Fruit fly (Drosophila melanogaster) whole organism, prepupa: Measurements from ENCODE around the gene CG13023.
A peak's percentile ranks its signal among the peaks of the same experiment; 100 is the strongest.

ENCODE experiments used
- Blimp-1 ChIP-seq: fragments of 200-800 bp; sonication (Bioruptor generic); optimal IDR thresholded peaks from 3 replicates; lab custom pipeline; 2017; ENCODE audit warnings: missing biosample characterization, missing genetic modification characterization, mild to moderate bottlenecking, moderate library complexity, missing genetic modification reagents
- CG10669 ChIP-seq: fragments of 200-800 bp; sonication (Bioruptor generic); optimal IDR thresholded peaks from 3 replicates; lab custom pipeline; 2018; ENCODE audit warnings: missing biosample characterization, mild to moderate bottlenecking, missing genetic modification characterization, moderate library complexity
- CG11294 ChIP-seq: fragments of 200-800 bp; sonication (Bioruptor generic); IDR thresholded peaks from 2 replicates; pipeline ENCODE4 v1.3.6; 2022; ENCODE audit warnings: missing biosample characterization, missing genetic modification characterization
- CG11762 ChIP-seq: fragments of 200-800 bp; sonication (Bioruptor generic); optimal IDR thresholded peaks from 3 replicates; lab custom pipeline; 2016; ENCODE audit warnings: missing biosample characterization, missing genetic modification characterization; ENCODE audit not compliant: insufficient read depth
- CG15336 ChIP-seq: fragments of 200-800 bp; sonication (Bioruptor generic); IDR thresholded peaks from 2 replicates; pipeline ENCODE4 v1.3.6; 2022; ENCODE audit warnings: missing biosample characterization, missing genetic modification characterization
- CG1621 ChIP-seq: fragments of 200-800 bp; sonication (Bioruptor generic); optimal IDR thresholded peaks from 3 replicates; lab custom pipeline; 2018; ENCODE audit warnings: missing biosample characterization, mild to moderate bottlenecking, missing genetic modification characterization
- CG16779 ChIP-seq: fragments of 200-800 bp; sonication (Bioruptor generic); optimal IDR thresholded peaks from 3 replicates; lab custom pipeline; 2017; ENCODE audit warnings: missing biosample characterization, mild to moderate bottlenecking, missing genetic modification characterization
- CG3032 ChIP-seq: fragments of 200-800 bp; optimal IDR thresholded peaks from 2 replicates; lab custom pipeline; 2019; ENCODE audit warnings: missing biosample characterization, mild to moderate bottlenecking, missing genetic modification characterization, moderate library complexity
- CG32006 ChIP-seq: fragments of 200-800 bp; sonication (Bioruptor generic); optimal IDR thresholded peaks from 3 replicates; lab custom pipeline; 2017; ENCODE audit warnings: missing biosample characterization, mild to moderate bottlenecking, missing genetic modification characterization
- CG3919 ChIP-seq: fragments of 200-800 bp; sonication (Bioruptor generic); optimal IDR thresholded peaks from 3 replicates; lab custom pipeline; 2016; ENCODE audit warnings: missing biosample characterization, missing genetic modification characterization
- CG6163 ChIP-seq: fragments of 200-800 bp; sonication (Bioruptor generic); IDR thresholded peaks from 3 replicates; pipeline ENCODE4 v1.3.6; 2022; ENCODE audit warnings: missing biosample characterization, missing genetic modification characterization
- CG6276 ChIP-seq: fragments of 200-800 bp; sonication (Bioruptor generic); optimal IDR thresholded peaks from 2 replicates; lab custom pipeline; 2017; ENCODE audit warnings: missing biosample characterization, mild to moderate bottlenecking, missing genetic modification characterization
- CG6808 ChIP-seq: fragments of 200-800 bp; sonication (Bioruptor generic); optimal IDR thresholded peaks from 3 replicates; lab custom pipeline; 2017; ENCODE audit warnings: missing biosample characterization, missing genetic modification characterization, mild to moderate bottlenecking, moderate library complexity, missing genetic modification reagents
- CG6854 ChIP-seq: fragments of 200-800 bp; sonication (Bioruptor generic); optimal IDR thresholded peaks from 2 replicates; lab custom pipeline; 2017; ENCODE audit warnings: missing biosample characterization, mild to moderate bottlenecking, missing genetic modification characterization
- CG7368 ChIP-seq: fragments of 200-800 bp; sonication (Bioruptor generic); optimal IDR thresholded peaks from 3 replicates; lab custom pipeline; 2016; ENCODE audit warnings: missing biosample characterization, missing genetic modification characterization
- CG8119 ChIP-seq: fragments of 200-800 bp; sonication (Bioruptor generic); IDR thresholded peaks from 3 replicates; pipeline ENCODE4 v1.3.6; 2022; ENCODE audit warnings: missing biosample characterization, missing genetic modification characterization
- CG9139 ChIP-seq: fragments of 200-800 bp; sonication (Bioruptor generic); optimal IDR thresholded peaks from 3 replicates; lab custom pipeline; 2017; ENCODE audit warnings: missing biosample characterization, mild to moderate bottlenecking, missing genetic modification characterization
- Eip75B ChIP-seq: fragments of 200-800 bp; sonication (Bioruptor generic); optimal IDR thresholded peaks from 3 replicates; lab custom pipeline; 2016; ENCODE audit warnings: missing biosample characterization, missing genetic modification characterization
- Eip78C ChIP-seq: fragments of 200-800 bp; sonication (Bioruptor generic); peaks from one replicate; lab custom pipeline; 2016; ENCODE audit warnings: missing biosample characterization, missing genetic modification characterization
- Eip93F ChIP-seq: fragments of 200-800 bp; sonication (Bioruptor generic); optimal IDR thresholded peaks from 2 replicates; lab custom pipeline; 2016; ENCODE audit warnings: missing biosample characterization, mild to moderate bottlenecking, missing genetic modification characterization
- Ets21C ChIP-seq: fragments of 200-800 bp; sonication (Bioruptor generic); optimal IDR thresholded peaks from 3 replicates; lab custom pipeline; 2016; ENCODE audit warnings: missing biosample characterization, missing genetic modification characterization
- Ets96B ChIP-seq: fragments of 200-800 bp; optimal IDR thresholded peaks from 2 replicates; lab custom pipeline; 2019; ENCODE audit warnings: missing biosample characterization, mild to moderate bottlenecking, missing genetic modification characterization, moderate library complexity
- Gug ChIP-seq: fragments of 200-800 bp; sonication (Bioruptor generic); IDR thresholded peaks from 2 replicates; pipeline ENCODE4 v1.3.6; 2022; ENCODE audit warnings: missing biosample characterization, missing genetic modification characterization
- Hr38 ChIP-seq: sonication (Bioruptor generic); optimal IDR thresholded peaks from 2 replicates; lab custom pipeline; 2016; ENCODE audit warnings: missing biosample characterization, missing genetic modification characterization
- Hr39 ChIP-seq: fragments of 200-800 bp; sonication (Bioruptor generic); optimal IDR thresholded peaks from 2 replicates; lab custom pipeline; 2016; ENCODE audit warnings: missing biosample characterization, missing genetic modification characterization
- Hr4 ChIP-seq: fragments of 200-800 bp; sonication (Bioruptor generic); optimal IDR thresholded peaks from 3 replicates; lab custom pipeline; 2016; ENCODE audit warnings: missing biosample characterization, missing genetic modification characterization
- Lpt ChIP-seq: fragments of 200-800 bp; sonication (Bioruptor generic); optimal IDR thresholded peaks from 3 replicates; lab custom pipeline; 2016; ENCODE audit warnings: missing biosample characterization, missing genetic modification characterization
- Met ChIP-seq: fragments of 200-800 bp; sonication (Bioruptor generic); optimal IDR thresholded peaks from 3 replicates; lab custom pipeline; 2016; ENCODE audit warnings: missing biosample characterization, missing genetic modification characterization
- Smox ChIP-seq: fragments of 200-800 bp; sonication (Bioruptor generic); optimal IDR thresholded peaks from 3 replicates; lab custom pipeline; 2016; ENCODE audit warnings: missing biosample characterization, missing genetic modification characterization
- Sox102F ChIP-seq: fragments of 200-800 bp; sonication (Bioruptor generic); optimal IDR thresholded peaks from 2 replicates; lab custom pipeline; 2016; ENCODE audit warnings: missing biosample characterization, mild to moderate bottlenecking, missing genetic modification characterization
- Sox15 ChIP-seq: fragments of 200-800 bp; sonication (Bioruptor generic); optimal IDR thresholded peaks from 3 replicates; lab custom pipeline; 2016; ENCODE audit warnings: missing biosample characterization, missing genetic modification characterization
- achi ChIP-seq: fragments of 200-800 bp; sonication (Bioruptor generic); optimal IDR thresholded peaks from 3 replicates; lab custom pipeline; 2016; ENCODE audit warnings: missing biosample characterization, missing genetic modification characterization
- acj6 ChIP-seq: fragments of 200-800 bp; sonication (Bioruptor generic); optimal IDR thresholded peaks from 3 replicates; lab custom pipeline; 2016; ENCODE audit warnings: missing biosample characterization, missing genetic modification characterization
- cyc ChIP-seq: fragments of 200-800 bp; sonication (Bioruptor generic); optimal IDR thresholded peaks from 3 replicates; lab custom pipeline; 2016; ENCODE audit warnings: missing biosample characterization, missing genetic modification characterization
- dsx ChIP-seq: fragments of 200-800 bp; optimal IDR thresholded peaks from 3 replicates; lab custom pipeline; 2019; ENCODE audit warnings: missing biosample characterization, mild to moderate bottlenecking, missing genetic modification characterization, moderate library complexity; ENCODE audit not compliant: poor library complexity, severe bottlenecking
- esn ChIP-seq: fragments of 200-800 bp; sonication (Bioruptor generic); optimal IDR thresholded peaks from 2 replicates; lab custom pipeline; 2016; ENCODE audit warnings: missing biosample characterization, mild to moderate bottlenecking, missing genetic modification characterization, moderate library complexity
- fd59A ChIP-seq: fragments of 200-800 bp; sonication (Bioruptor generic); optimal IDR thresholded peaks from 2 replicates; lab custom pipeline; 2017; ENCODE audit warnings: missing biosample characterization, mild to moderate bottlenecking, missing genetic modification characterization, missing genetic modification reagents
- fd85E ChIP-seq: fragments of 200-800 bp; sonication (Bioruptor generic); optimal IDR thresholded peaks from 3 replicates; lab custom pipeline; 2016; ENCODE audit warnings: missing biosample characterization, missing genetic modification characterization
- net ChIP-seq: fragments of 200-800 bp; sonication (Bioruptor generic); optimal IDR thresholded peaks from 3 replicates; lab custom pipeline; 2016; ENCODE audit warnings: missing biosample characterization, missing genetic modification characterization
- pdm3 ChIP-seq: fragments of 200-800 bp; sonication (Bioruptor generic); optimal IDR thresholded peaks from 3 replicates; lab custom pipeline; 2016; ENCODE audit warnings: missing biosample characterization, missing genetic modification characterization
- salr ChIP-seq, 2 experiments: fragments of 200-800 bp; sonication (Bioruptor generic); optimal IDR thresholded peaks; 3 replicates each; lab custom pipeline; 2016 to 2018; ENCODE audit warnings: missing biosample characterization in 2 of 2, missing genetic modification characterization in 2 of 2, mild to moderate bottlenecking in 1 of 2
- spab ChIP-seq: fragments of 200-800 bp; sonication (Bioruptor generic); optimal IDR thresholded peaks from 2 replicates; lab custom pipeline; 2017; ENCODE audit warnings: missing biosample characterization, mild to moderate bottlenecking, missing genetic modification characterization, missing genetic modification reagents
- ss ChIP-seq, 2 experiments: fragments of 200-800 bp; sonication (Bioruptor generic); optimal IDR thresholded peaks; 2 replicates in 1 of 2; 3 replicates in 1 of 2; lab custom pipeline; 2017 to 2018; ENCODE audit warnings: mild to moderate bottlenecking in 2 of 2, missing biosample characterization in 2 of 2, missing genetic modification characterization in 2 of 2, moderate library complexity in 1 of 2
- svp ChIP-seq: fragments of 200-800 bp; sonication (Bioruptor generic); peaks from one replicate; lab custom pipeline; 2016; ENCODE audit warnings: missing biosample characterization, missing genetic modification characterization
- vri ChIP-seq: fragments of 200-800 bp; sonication (Bioruptor generic); optimal IDR thresholded peaks from 3 replicates; lab custom pipeline; 2016; ENCODE audit warnings: missing biosample characterization, mild to moderate bottlenecking, missing genetic modification characterization

CG13023 gene

dm6 chr3L:16956768-16957533, 29.7 kb upstream of the CG13023 start (continued):
- TF ChIP-seq acj6 (GFP tag; lab: Kevin White, UChicago) (peak; percentile 23), Eip78C (peak; percentile 67), CG1621 (tag; lab: Kevin White, UChicago) (no peak), CG9139 (no peak), fd85E (GFP tag; lab: Kevin White, UChicago) (no peak), Smox (no peak), Hr4 (GFP tag; lab: Kevin White, UChicago) (peak; percentile 30), CG3919 (GFP tag; lab: Kevin White, UChicago) (peak; percentile 25), spab (no peak), CG11762 (GFP tag; lab: Kevin White, UChicago) (no peak), fd59A (GFP tag; lab: Kevin White, UChicago) (no peak), ss (GFP tag; optimal IDR thresholded peaks at IDR 0.05; lab: Kevin White, UChicago) (no peak), CG11294 (GFP tag; lab: Robert Waterston, UW) (no peak), CG15336 (GFP tag; lab: Robert Waterston, UW) (peak; percentile 45), dsx (GFP tag; lab: Kevin White, UChicago) (no peak), Blimp-1 (peak; percentile 33), achi (GFP tag; lab: Kevin White, UChicago) (no peak), Eip93F (GFP tag; lab: Kevin White, UChicago) (no peak), Ets96B (tag; lab: Kevin White, UChicago) (no peak), Met (GFP tag; lab: Kevin White, UChicago) (peak; percentile 55), Hr39 (GFP tag; lab: Kevin White, UChicago) (no peak), CG6276 (GFP tag; lab: Kevin White, UChicago) (no peak), CG3032 (no peak), Sox15 (peak; percentile 4), CG10669 (no peak), CG16779 (tag; lab: Kevin White, UChicago) (no peak), Eip75B (GFP tag; lab: Kevin White, UChicago) (no peak), CG6808 (GFP tag; lab: Kevin White, UChicago) (no peak), Ets21C (GFP tag; lab: Kevin White, UChicago) (no peak), salr (GFP tag; optimal IDR thresholded peaks at IDR 0.05; lab: Kevin White, UChicago) (no peak), CG7368 (no peak), esn (GFP tag; lab: Kevin White, UChicago) (peak; percentile 41), Sox102F (GFP tag; lab: Kevin White, UChicago) (peak; percentile 28), net (GFP tag; lab: Kevin White, UChicago) (peak; percentile 36), svp (GFP tag; lab: Kevin White, UChicago) (peak; percentile 67), CG32006 (GFP tag; lab: Kevin White, UChicago) (peak; percentile 48)
- TF ChIP-seq, all 60 proteins: peak for 24

dm6 chr3L:16956003-16956767, 29.0 kb upstream of the CG13023 start:
- TF ChIP-seq CG6163, result no peak
- TF ChIP-seq Hr38 (GFP tag; lab: Kevin White, UChicago), result no peak
- no peak for TF ChIP-seq Eip93F (GFP tag; lab: Kevin White, UChicago)
- TF ChIP-seq net (GFP tag; lab: Kevin White, UChicago), result no peak
- TF ChIP-seq Gug (GFP tag; lab: Robert Waterston, UW), result no peak
- no peak for TF ChIP-seq CG6854 (GFP tag; lab: Kevin White, UChicago)
- TF ChIP-seq spab, result no peak
- TF ChIP-seq esn (GFP tag; lab: Kevin White, UChicago), result no peak
- peak; percentile 16 for TF ChIP-seq Lpt (GFP tag; lab: Kevin White, UChicago)
- TF ChIP-seq CG32006 (GFP tag; lab: Kevin White, UChicago), result no peak
- TF ChIP-seq Sox15, result no peak
- TF ChIP-seq fd85E (GFP tag; lab: Kevin White, UChicago), result no peak
- TF ChIP-seq vri (GFP tag; lab: Kevin White, UChicago), result no peak
- no peak; the same call in 2 of the 3 replicates for TF ChIP-seq CG8119 (GFP tag; lab: Robert Waterston, UW)
- peak in 1 of 2 experiments; percentile 56 for TF ChIP-seq salr (GFP tag; optimal IDR thresholded peaks at IDR 0.05; lab: Kevin White, UChicago)
- no peak for TF ChIP-seq CG1621 (tag; lab: Kevin White, UChicago)
- no peak for TF ChIP-seq CG6276 (GFP tag; lab: Kevin White, UChicago)
- peak; percentile 8 for TF ChIP-seq Smox
- TF ChIP-seq CG10669, result peak; percentile 40
- TF ChIP-seq CG3032, result peak; percentile 47
- 0 out of 2 replicates have a peak, but pooled peaks have one; percentile 18 for TF ChIP-seq CG11294 (GFP tag; lab: Robert Waterston, UW)
- TF ChIP-seq Eip78C, result peak; percentile 57
- no peak for TF ChIP-seq acj6 (GFP tag; lab: Kevin White, UChicago)
- no peak for TF ChIP-seq cyc (GFP tag; lab: Kevin White, UChicago)
- TF ChIP-seq fd59A (GFP tag; lab: Kevin White, UChicago), result peak; percentile 23
- no peak for TF ChIP-seq Ets21C (GFP tag; lab: Kevin White, UChicago)
- no peak for TF ChIP-seq pdm3 (GFP tag; lab: Kevin White, UChicago)
